Fruit fly (Drosophila melanogaster) whole organism, embryonic: ENCODE measurements around the gene Wwox.

ENCODE experiments used
- Ada2b ChIP-seq: fragments of 200-800 bp; sonication (Bioruptor generic); IDR thresholded peaks from 2 replicates; pipeline ENCODE4 v1.3.6; 2022; ENCODE audit warnings: missing biosample characterization, missing genetic modification characterization
- Atf3 ChIP-seq: fragments of 200-800 bp; sonication (Bioruptor generic); optimal IDR thresholded peaks from 3 replicates; lab custom pipeline; 2016; ENCODE audit warnings: missing biosample characterization, missing genetic modification characterization
- Awh ChIP-seq: fragments of 200-800 bp; sonication (Bioruptor generic); IDR thresholded peaks from 2 replicates; pipeline ENCODE4, ENCODE4 v1.3.6; 2022; ENCODE audit warnings: missing biosample characterization, missing genetic modification characterization
- Bdp1 ChIP-seq: fragments of 200-800 bp; sonication (Bioruptor generic); optimal IDR thresholded peaks from 3 replicates; lab custom pipeline; 2016; ENCODE audit warnings: missing biosample characterization, missing genetic modification characterization
- CG10543 ChIP-seq: fragments of 200-800 bp; sonication (Bioruptor generic); optimal IDR thresholded peaks from 3 replicates; lab custom pipeline; 2017; ENCODE audit warnings: missing biosample characterization, mild to moderate bottlenecking, missing genetic modification characterization, moderate library complexity
- CG12299 ChIP-seq: fragments of 200-800 bp; sonication (Bioruptor generic); optimal IDR thresholded peaks from 2 replicates; lab custom pipeline; 2018; ENCODE audit warnings: missing biosample characterization, mild to moderate bottlenecking, missing genetic modification characterization
- CG14965 ChIP-seq: fragments of 200-800 bp; sonication (Bioruptor generic); optimal IDR thresholded peaks from 2 replicates; lab custom pipeline; 2016; ENCODE audit warnings: missing biosample characterization, missing genetic modification characterization, borderline replicate concordance
- CG16779 ChIP-seq: fragments of 200-800 bp; sonication (Bioruptor generic); IDR thresholded peaks from 2 replicates; pipeline ENCODE4 v1.3.6; 2022; ENCODE audit warnings: missing biosample characterization, missing genetic modification characterization
- CG16813 ChIP-seq: fragments of 200-800 bp; sonication (Bioruptor generic); IDR thresholded peaks from 3 replicates; pipeline ENCODE4 v1.3.6; 2022; ENCODE audit warnings: missing biosample characterization, missing genetic modification characterization; ENCODE audit not compliant: partially characterized antibody
- CG17385 ChIP-seq: fragments of 200-800 bp; sonication (Bioruptor generic); optimal IDR thresholded peaks from 3 replicates; lab custom pipeline; 2018; ENCODE audit warnings: missing biosample characterization, mild to moderate bottlenecking, missing genetic modification characterization
- CG17612 ChIP-seq: fragments of 200-800 bp; sonication (Bioruptor generic); IDR thresholded peaks from 2 replicates; pipeline ENCODE4 v1.3.6; 2022; ENCODE audit warnings: missing biosample characterization, missing genetic modification characterization
- CG1792 ChIP-seq: fragments of 200-800 bp; sonication (Bioruptor generic); optimal IDR thresholded peaks from 2 replicates; lab custom pipeline; 2016; ENCODE audit warnings: missing biosample characterization, missing genetic modification characterization
- CG2116 ChIP-seq: fragments of 200-800 bp; sonication (Bioruptor generic); optimal IDR thresholded peaks from 3 replicates; lab custom pipeline; 2018; ENCODE audit warnings: missing biosample characterization, mild to moderate bottlenecking, missing genetic modification characterization
- CG31365 ChIP-seq: fragments of 200-800 bp; sonication (Bioruptor generic); optimal IDR thresholded peaks from 2 replicates; lab custom pipeline; 2018; ENCODE audit warnings: missing biosample characterization, mild to moderate bottlenecking, missing genetic modification characterization
- CG31441 ChIP-seq: fragments of 200-800 bp; sonication (Bioruptor generic); IDR thresholded peaks from 2 replicates; pipeline ENCODE4 v1.3.6; 2022; ENCODE audit warnings: missing biosample characterization, missing genetic modification characterization
- CG3281 ChIP-seq: fragments of 200-800 bp; sonication (Bioruptor generic); optimal IDR thresholded peaks from 3 replicates; lab custom pipeline; 2017; ENCODE audit warnings: missing biosample characterization, mild to moderate bottlenecking, missing genetic modification characterization
- CG3995 ChIP-seq: fragments of 200-800 bp; sonication (Bioruptor generic); optimal IDR thresholded peaks from 3 replicates; lab custom pipeline; 2016; ENCODE audit warnings: missing biosample characterization, missing genetic modification characterization
- CG6683 ChIP-seq: fragments of 200-800 bp; sonication (Bioruptor generic); optimal IDR thresholded peaks from 2 replicates; lab custom pipeline; 2017; ENCODE audit warnings: missing biosample characterization, mild to moderate bottlenecking, missing genetic modification characterization, missing genetic modification reagents
- CG8089 ChIP-seq: fragments of 200-800 bp; sonication (Bioruptor generic); optimal IDR thresholded peaks from 3 replicates; lab custom pipeline; 2016; ENCODE audit warnings: missing biosample characterization, missing genetic modification characterization
- CG9215 ChIP-seq: fragments of 200-800 bp; sonication (Bioruptor generic); IDR thresholded peaks from 2 replicates; pipeline ENCODE4 v1.3.6; 2022; ENCODE audit warnings: missing biosample characterization, missing genetic modification characterization
- Camta ChIP-seq: fragments of 200-800 bp; sonication (Bioruptor generic); optimal IDR thresholded peaks from 2 replicates; lab custom pipeline; 2016; ENCODE audit warnings: missing biosample characterization, missing genetic modification characterization
- D ChIP-seq, 2 experiments: fragments of 200-800 bp in 1 of 2; fragments of >200 bp in 1 of 2; sonication (Bioruptor generic) in 1 of 2; optimal IDR thresholded peaks; 2 replicates in 1 of 2; 3 replicates in 1 of 2; lab custom pipeline; 2017; ENCODE audit warnings: mild to moderate bottlenecking in 1 of 2, missing biosample characterization in 1 of 2, missing genetic modification characterization in 1 of 2, missing genetic modification reagents in 1 of 2
- D19B ChIP-seq: fragments of 200-800 bp; sonication (Bioruptor generic); optimal IDR thresholded peaks from 2 replicates; lab custom pipeline; 2017; ENCODE audit warnings: missing biosample characterization, mild to moderate bottlenecking, missing genetic modification characterization
- Fer2 ChIP-seq: fragments of 200-800 bp; sonication (Bioruptor generic); optimal IDR thresholded peaks from 2 replicates; lab custom pipeline; 2018; ENCODE audit warnings: missing biosample characterization, mild to moderate bottlenecking, missing genetic modification characterization, moderate library complexity
- HHEX ChIP-seq: fragments of 200-800 bp; sonication (Bioruptor generic); optimal IDR thresholded peaks from 3 replicates; lab custom pipeline; 2017; ENCODE audit warnings: missing biosample characterization, mild to moderate bottlenecking, missing genetic modification characterization, missing genetic modification reagents
- HmgZ ChIP-seq: fragments of 200-800 bp; sonication (Bioruptor generic); optimal IDR thresholded peaks from 2 replicates; lab custom pipeline; 2018; ENCODE audit warnings: missing biosample characterization, mild to moderate bottlenecking, missing genetic modification characterization
- Max ChIP-seq: fragments of 200-800 bp; sonication (Bioruptor generic); optimal IDR thresholded peaks from 2 replicates; lab custom pipeline; 2016; ENCODE audit warnings: missing biosample characterization, mild to moderate bottlenecking, missing genetic modification characterization
- NC2α ChIP-seq: fragments of 200-800 bp; sonication (Bioruptor generic); optimal IDR thresholded peaks from 2 replicates; lab custom pipeline; 2016; ENCODE audit warnings: missing biosample characterization, missing genetic modification characterization
- abd-A ChIP-seq: fragments of 200-800 bp; sonication (Bioruptor generic); optimal IDR thresholded peaks from 3 replicates; lab custom pipeline; 2019; ENCODE audit warnings: missing biosample characterization, mild to moderate bottlenecking, missing genetic modification characterization, moderate library complexity
- ac ChIP-seq: fragments of 200-800 bp; sonication (Bioruptor generic); optimal IDR thresholded peaks from 3 replicates; lab custom pipeline; 2017; ENCODE audit warnings: missing biosample characterization, mild to moderate bottlenecking, missing genetic modification characterization
- cas ChIP-seq: fragments of 200-800 bp; sonication (Bioruptor generic); IDR thresholded peaks from 2 replicates; pipeline ENCODE4 v1.3.6; 2022; ENCODE audit warnings: missing biosample characterization, missing genetic modification characterization
- cg ChIP-seq: fragments of 200-800 bp; sonication (Bioruptor generic); optimal IDR thresholded peaks from 3 replicates; lab custom pipeline; 2019; ENCODE audit warnings: missing biosample characterization, mild to moderate bottlenecking, missing genetic modification characterization, moderate library complexity
- eyg ChIP-seq: fragments of 200-800 bp; sonication (Bioruptor generic); optimal IDR thresholded peaks from 3 replicates; lab custom pipeline; 2016; ENCODE audit warnings: missing biosample characterization, missing genetic modification characterization
- ftz-f1 ChIP-seq: fragments of 200-800 bp; sonication (Bioruptor generic); optimal IDR thresholded peaks from 2 replicates; lab custom pipeline; 2016; ENCODE audit warnings: missing biosample characterization, missing genetic modification characterization
- h ChIP-seq: fragments of >200 bp; optimal IDR thresholded peaks from 2 replicates; lab custom pipeline; 2017
- ind ChIP-seq: fragments of 200-800 bp; sonication (Bioruptor generic); optimal IDR thresholded peaks from 3 replicates; lab custom pipeline; 2016; ENCODE audit warnings: missing biosample characterization, missing genetic modification characterization
- jing ChIP-seq: fragments of 200-800 bp; sonication (Bioruptor generic); optimal IDR thresholded peaks from 2 replicates; lab custom pipeline; 2018; ENCODE audit warnings: missing biosample characterization, mild to moderate bottlenecking, missing genetic modification characterization
- kah ChIP-seq: fragments of 200-800 bp; sonication (Bioruptor generic); optimal IDR thresholded peaks from 2 replicates; lab custom pipeline; 2018; ENCODE audit warnings: missing biosample characterization, mild to moderate bottlenecking, missing genetic modification characterization
- nerfin-1 ChIP-seq: fragments of 200-800 bp; sonication (Bioruptor generic); optimal IDR thresholded peaks from 3 replicates; lab custom pipeline; 2019; ENCODE audit warnings: missing biosample characterization, mild to moderate bottlenecking, missing genetic modification characterization, moderate library complexity
- org-1 ChIP-seq: fragments of 200-800 bp; sonication (Bioruptor generic); optimal IDR thresholded peaks from 2 replicates; lab custom pipeline; 2017; ENCODE audit warnings: missing biosample characterization, missing genetic modification characterization
- pb ChIP-seq: fragments of 200-800 bp; sonication (Bioruptor generic); optimal IDR thresholded peaks from 3 replicates; lab custom pipeline; 2016; ENCODE audit warnings: missing biosample characterization, missing genetic modification characterization
- pros ChIP-seq: fragments of 200-800 bp; sonication (Bioruptor generic); optimal IDR thresholded peaks from 3 replicates; lab custom pipeline; 2019; ENCODE audit warnings: missing biosample characterization, mild to moderate bottlenecking, missing genetic modification characterization, moderate library complexity
- sc ChIP-seq, 3 experiments: fragments of >200 bp in 2 of 3; fragments of 200-800 bp in 1 of 3; sonication (Bioruptor generic) in 1 of 3; optimal IDR thresholded peaks; 2 replicates in 2 of 3; 3 replicates in 1 of 3; lab custom pipeline; 2017; ENCODE audit warnings: mild to moderate bottlenecking in 1 of 3, missing biosample characterization in 1 of 3, missing genetic modification characterization in 1 of 3, missing genetic modification reagents in 1 of 3
- unpg ChIP-seq: fragments of 200-800 bp; sonication (Bioruptor generic); optimal IDR thresholded peaks from 3 replicates; lab custom pipeline; 2018; ENCODE audit warnings: missing biosample characterization, mild to moderate bottlenecking, missing genetic modification characterization, moderate library complexity
- z ChIP-seq: fragments of 200-800 bp; sonication (Bioruptor generic); IDR thresholded peaks from 3 replicates; pipeline ENCODE4 v1.3.6; 2022; ENCODE audit warnings: missing biosample characterization, missing genetic modification characterization
- zen2 ChIP-seq: fragments of 200-800 bp; sonication (Bioruptor generic); IDR thresholded peaks from 3 replicates; pipeline ENCODE4 v1.3.6; 2022; ENCODE audit warnings: missing biosample characterization, missing genetic modification characterization; ENCODE audit not compliant: partially characterized antibody
- zfh1 ChIP-seq: fragments of 200-800 bp; sonication (Bioruptor generic); IDR thresholded peaks from 3 replicates; pipeline ENCODE4 v1.3.6; 2022; ENCODE audit warnings: missing biosample characterization, missing genetic modification characterization

The Wwox gene

dm6 chr2L:8001694-8002627 lies 2.1 kb downstream of the Wwox start (continued):
- TF ChIP-seq z (no peak), ind (GFP tag; lab: Kevin White, UChicago) (peak; percentile 84), CG16813 (GFP tag; lab: Robert Waterston, UW) (no peak), ac (GFP tag; lab: Kevin White, UChicago) (peak; percentile 81), D (optimal IDR thresholded peaks at IDR 0.05; lab: Kevin White, UChicago) (no peak), D (GFP tag; optimal IDR thresholded peaks at IDR 0.05; lab: Kevin White, UChicago) (peak; percentile 89), pb (GFP tag; lab: Kevin White, UChicago) (peak; percentile 63), CG17612 (GFP tag; lab: Robert Waterston, UW) (peak; percentile 54; the same call in 1 of the 2 replicates), unpg (GFP tag; lab: Kevin White, UChicago) (peak; percentile 84), Atf3 (GFP tag; lab: Kevin White, UChicago) (peak; percentile 65), HHEX (GFP tag; lab: Kevin White, UChicago) (peak; percentile 89), Fer2 (tag; lab: Kevin White, UChicago) (peak; percentile 42), jing (peak; percentile 73), pros (GFP tag; lab: Kevin White, UChicago) (peak; percentile 33), NC2α (GFP tag; lab: Kevin White, UChicago) (peak; percentile 54), org-1 (GFP tag; lab: Kevin White, UChicago) (peak; percentile 88), CG31365 (tag; lab: Kevin White, UChicago) (peak; percentile 33), Max (peak; percentile 87), CG1792 (peak; percentile 67), HmgZ (tag; lab: Kevin White, UChicago) (peak; percentile 82), CG10543 (GFP tag; lab: Kevin White, UChicago) (peak; percentile 88), CG2116 (GFP tag; lab: Kevin White, UChicago) (peak; percentile 67), CG6683 (GFP tag; lab: Kevin White, UChicago) (peak; percentile 69), eyg (GFP tag; lab: Kevin White, UChicago) (peak; percentile 63), sc (optimal IDR thresholded peaks at IDR 0.05; lab: Kevin White, UChicago) (no peak), sc (GFP tag; optimal IDR thresholded peaks at IDR 0.05; lab: Kevin White, UChicago) (peak; percentile 81), kah (peak; percentile 76), Ada2b (peak; percentile 90), cas (GFP tag; lab: Robert Waterston, UW) (0 out of 2 replicates have a peak, but pooled peaks have one; percentile 27), nerfin-1 (tag; lab: Kevin White, UChicago) (peak; percentile 85), zfh1 (GFP tag; lab: Robert Waterston, UW) (peak; percentile 76), ftz-f1 (GFP tag; lab: Kevin White, UChicago) (no peak), abd-A (tag; lab: Kevin White, UChicago) (peak; percentile 64), Camta (GFP tag; lab: Kevin White, UChicago) (peak; percentile 82), CG16779 (GFP tag; lab: Robert Waterston, UW) (0 out of 2 replicates have a peak, but pooled peaks have one; percentile 36), Awh (peak; percentile 53; the same call in 1 of the 2 replicates), D19B (GFP tag; lab: Kevin White, UChicago) (peak; percentile 77), h (lab: Kevin White, UChicago) (no peak), CG9215 (GFP tag; lab: Robert Waterston, UW) (peak; percentile 81), CG31441 (peak; percentile 91), CG17385 (GFP tag; lab: Kevin White, UChicago) (peak; percentile 87), CG3281 (GFP tag; lab: Kevin White, UChicago) (peak; percentile 91), CG14965 (no peak), CG3995 (GFP tag; lab: Kevin White, UChicago) (peak; percentile 30), cg (GFP tag; lab: Kevin White, UChicago) (no peak), CG8089 (GFP tag; lab: Kevin White, UChicago) (peak; percentile 77), CG12299 (peak; percentile 63), zen2 (GFP tag; lab: Robert Waterston, UW) (no peak), Bdp1 (GFP tag; lab: Kevin White, UChicago) (peak; percentile 81)
